Fruit fly (Drosophila melanogaster) whole organism, embryonic: Measurements from ENCODE around the gene Muc14A.

Source experiments
- Abd-B ChIP-seq: fragments of 200-800 bp; sonication (Bioruptor generic); optimal IDR thresholded peaks from 2 replicates; lab custom pipeline; 2018; ENCODE audit warnings: missing biosample characterization, mild to moderate bottlenecking, missing genetic modification characterization, moderate library complexity
- Asciz ChIP-seq: fragments of 200-800 bp; sonication (Bioruptor generic); optimal IDR thresholded peaks from 2 replicates; lab custom pipeline; 2017; ENCODE audit warnings: missing biosample characterization, mild to moderate bottlenecking, missing genetic modification characterization, missing genetic modification reagents
- BEAF-32 ChIP-seq: fragments of 200-800 bp; sonication (Bioruptor generic); optimal IDR thresholded peaks from 3 replicates; lab custom pipeline; 2017; ENCODE audit warnings: missing biosample characterization, missing genetic modification characterization, mild to moderate bottlenecking, moderate library complexity, missing genetic modification reagents
- Bgb ChIP-seq: fragments of 200-800 bp; sonication (Bioruptor generic); IDR thresholded peaks from 2 replicates; pipeline ENCODE4 v1.3.6; 2022; ENCODE audit warnings: missing biosample characterization, missing genetic modification characterization; ENCODE audit not compliant: partially characterized antibody
- CG1024 ChIP-seq: fragments of 200-800 bp; sonication (Bioruptor generic); IDR thresholded peaks from 2 replicates; pipeline ENCODE4 v1.3.6; 2022; ENCODE audit warnings: missing biosample characterization, missing genetic modification characterization
- CG11696 ChIP-seq: fragments of 200-800 bp; sonication (Bioruptor generic); IDR thresholded peaks from 2 replicates; pipeline ENCODE4 v1.3.6; 2022; ENCODE audit warnings: missing biosample characterization, missing genetic modification characterization
- CG14710 ChIP-seq: fragments of 200-800 bp; sonication (Bioruptor generic); optimal IDR thresholded peaks from 3 replicates; lab custom pipeline; 2019; ENCODE audit warnings: missing biosample characterization, mild to moderate bottlenecking, missing genetic modification characterization, moderate library complexity
- CG16815 ChIP-seq: fragments of 200-800 bp; sonication (Bioruptor generic); optimal IDR thresholded peaks from 3 replicates; lab custom pipeline; 2017; ENCODE audit warnings: missing biosample characterization, mild to moderate bottlenecking, missing genetic modification characterization
- CG17359 ChIP-seq: fragments of 200-800 bp; sonication (Bioruptor generic); optimal IDR thresholded peaks from 3 replicates; lab custom pipeline; 2018; ENCODE audit warnings: missing biosample characterization, mild to moderate bottlenecking, missing genetic modification characterization, moderate library complexity
- CG17612 ChIP-seq: fragments of 200-800 bp; sonication (Bioruptor generic); IDR thresholded peaks from 2 replicates; pipeline ENCODE4 v1.3.6; 2022; ENCODE audit warnings: missing biosample characterization, missing genetic modification characterization
- CG18011 ChIP-seq: fragments of 200-800 bp; sonication (Bioruptor generic); optimal IDR thresholded peaks from 2 replicates; lab custom pipeline; 2017; ENCODE audit warnings: missing biosample characterization, missing genetic modification characterization, mild to moderate bottlenecking, moderate library complexity, missing genotype
- CG2120 ChIP-seq: fragments of 200-800 bp; sonication (Bioruptor generic); optimal IDR thresholded peaks from 3 replicates; lab custom pipeline; 2016; ENCODE audit warnings: missing biosample characterization, missing genetic modification characterization
- CG2202 ChIP-seq: fragments of 200-800 bp; sonication (Bioruptor generic); optimal IDR thresholded peaks from 2 replicates; lab custom pipeline; 2018; ENCODE audit warnings: missing biosample characterization, mild to moderate bottlenecking, missing genetic modification characterization
- CG30020 ChIP-seq: fragments of 200-800 bp; optimal IDR thresholded peaks from 2 replicates; lab custom pipeline; 2019; ENCODE audit warnings: missing biosample characterization, mild to moderate bottlenecking, missing genetic modification characterization, moderate library complexity
- CG32772 ChIP-seq: fragments of 200-800 bp; sonication (Bioruptor generic); IDR thresholded peaks from 2 replicates; pipeline ENCODE4 v1.3.6; 2022; ENCODE audit warnings: missing biosample characterization, missing genetic modification characterization
- CG34224 ChIP-seq: fragments of 200-800 bp; sonication (Bioruptor generic); IDR thresholded peaks from 3 replicates; pipeline ENCODE4 v1.3.6; 2022; ENCODE audit warnings: missing biosample characterization, missing genetic modification characterization; ENCODE audit not compliant: partially characterized antibody
- CG34376 ChIP-seq: fragments of 200-800 bp; sonication (Bioruptor generic); optimal IDR thresholded peaks from 2 replicates; lab custom pipeline; 2018; ENCODE audit warnings: missing biosample characterization, mild to moderate bottlenecking, missing genetic modification characterization
- CG3838 ChIP-seq: fragments of 200-800 bp; sonication (Bioruptor generic); optimal IDR thresholded peaks from 3 replicates; lab custom pipeline; 2016; ENCODE audit warnings: missing biosample characterization, missing genetic modification characterization
- CG42726 ChIP-seq: fragments of 200-800 bp; sonication (Bioruptor generic); IDR thresholded peaks from 2 replicates; pipeline ENCODE4 v1.3.6; 2022; ENCODE audit warnings: missing biosample characterization, missing genetic modification characterization; ENCODE audit not compliant: partially characterized antibody
- CG43689 ChIP-seq: fragments of 200-800 bp; sonication (Bioruptor generic); IDR thresholded peaks from 2 replicates; pipeline ENCODE4 v1.3.6; 2022; ENCODE audit warnings: missing biosample characterization, missing genetic modification characterization
- CG4617 ChIP-seq: fragments of 200-800 bp; sonication (Bioruptor generic); optimal IDR thresholded peaks from 3 replicates; lab custom pipeline; 2016; ENCODE audit warnings: missing biosample characterization, missing genetic modification characterization, borderline replicate concordance
- CG4854 ChIP-seq: fragments of 200-800 bp; sonication (Bioruptor generic); optimal IDR thresholded peaks from 2 replicates; lab custom pipeline; 2016; ENCODE audit warnings: missing biosample characterization, missing genetic modification characterization, inconsistent platforms
- CG5245 ChIP-seq: fragments of 200-800 bp; sonication (Bioruptor generic); optimal IDR thresholded peaks from 3 replicates; lab custom pipeline; 2016; ENCODE audit warnings: missing biosample characterization, missing genetic modification characterization
- D19A ChIP-seq: fragments of 200-800 bp; optimal IDR thresholded peaks from 3 replicates; lab custom pipeline; 2019; ENCODE audit warnings: missing biosample characterization, mild to moderate bottlenecking, missing genetic modification characterization, moderate library complexity
- Deaf1 ChIP-seq: fragments of 200-800 bp; optimal IDR thresholded peaks from 3 replicates; lab custom pipeline; 2019; ENCODE audit warnings: missing biosample characterization, mild to moderate bottlenecking, missing genetic modification characterization, moderate library complexity
- HmgZ ChIP-seq: fragments of 200-800 bp; sonication (Bioruptor generic); optimal IDR thresholded peaks from 2 replicates; lab custom pipeline; 2018; ENCODE audit warnings: missing biosample characterization, mild to moderate bottlenecking, missing genetic modification characterization
- Hr78 ChIP-seq, 2 experiments: fragments of 200-800 bp in 1 of 2; fragments of >200 bp in 1 of 2; sonication (Bioruptor generic) in 1 of 2; optimal IDR thresholded peaks; 2 replicates each; lab custom pipeline; 2017 to 2019; ENCODE audit warnings: missing biosample characterization in 2 of 2, missing genetic modification characterization in 2 of 2, mild to moderate bottlenecking in 1 of 2, moderate library complexity in 1 of 2
- Mes4 ChIP-seq: fragments of 200-800 bp; sonication (Bioruptor generic); optimal IDR thresholded peaks from 2 replicates; lab custom pipeline; 2016; ENCODE audit warnings: missing biosample characterization, missing genetic modification characterization
- Myb ChIP-seq: fragments of 200-800 bp; sonication (Bioruptor generic); optimal IDR thresholded peaks from 2 replicates; lab custom pipeline; 2016; ENCODE audit warnings: missing biosample characterization, missing genetic modification characterization
- Ptx1 ChIP-seq: fragments of 200-800 bp; sonication (Bioruptor generic); IDR thresholded peaks from 2 replicates; pipeline ENCODE4 v1.3.6; 2022; ENCODE audit warnings: missing biosample characterization, missing genetic modification characterization
- Taf1 ChIP-seq: fragments of 200-800 bp; sonication (Bioruptor generic); IDR thresholded peaks from 2 replicates; pipeline ENCODE4 v1.3.6; 2022; ENCODE audit warnings: missing biosample characterization, missing genetic modification characterization
- abd-A ChIP-seq: fragments of 200-800 bp; sonication (Bioruptor generic); optimal IDR thresholded peaks from 3 replicates; lab custom pipeline; 2019; ENCODE audit warnings: missing biosample characterization, mild to moderate bottlenecking, missing genetic modification characterization, moderate library complexity
- ato ChIP-seq: fragments of 200-800 bp; sonication (Bioruptor generic); IDR thresholded peaks from 2 replicates; pipeline ENCODE4 v1.3.6; 2022; ENCODE audit warnings: missing biosample characterization, missing genetic modification characterization; ENCODE audit not compliant: partially characterized antibody
- bigmax ChIP-seq: fragments of 200-800 bp; sonication (Bioruptor generic); optimal IDR thresholded peaks from 2 replicates; lab custom pipeline; 2018; ENCODE audit warnings: missing biosample characterization, mild to moderate bottlenecking, missing genetic modification characterization
- bsh ChIP-seq, 2 experiments: fragments of 200-800 bp; sonication (Bioruptor generic); optimal IDR thresholded peaks; 2 replicates each; lab custom pipeline; 2017 to 2018; ENCODE audit warnings: mild to moderate bottlenecking in 2 of 2, missing biosample characterization in 2 of 2, missing genetic modification characterization in 2 of 2, moderate library complexity in 1 of 2
- cg ChIP-seq: fragments of 200-800 bp; sonication (Bioruptor generic); optimal IDR thresholded peaks from 3 replicates; lab custom pipeline; 2019; ENCODE audit warnings: missing biosample characterization, mild to moderate bottlenecking, missing genetic modification characterization, moderate library complexity
- cwo ChIP-seq: fragments of 200-800 bp; sonication (Bioruptor generic); optimal IDR thresholded peaks from 3 replicates; lab custom pipeline; 2017; ENCODE audit warnings: missing biosample characterization, missing genetic modification characterization, mild to moderate bottlenecking, moderate library complexity, missing genetic modification reagents
- dpn ChIP-seq, 2 experiments: fragments of 200-800 bp; sonication (Bioruptor generic); optimal IDR thresholded peaks; 3 replicates each; lab custom pipeline; 2016; ENCODE audit warnings: missing biosample characterization in 2 of 2, missing genetic modification characterization in 2 of 2
- ewg ChIP-seq: fragments of 200-800 bp; sonication (Bioruptor generic); optimal IDR thresholded peaks from 3 replicates; lab custom pipeline; 2017; ENCODE audit warnings: mild to moderate bottlenecking, missing biosample characterization, missing genetic modification reagents, missing genetic modification characterization
- hbn ChIP-seq: fragments of 200-800 bp; sonication (Bioruptor generic); IDR thresholded peaks from 2 replicates; pipeline ENCODE4 v1.3.6; 2022; ENCODE audit warnings: missing biosample characterization, missing genetic modification characterization; ENCODE audit not compliant: partially characterized antibody
- inv ChIP-seq: fragments of 200-800 bp; sonication (Bioruptor generic); IDR thresholded peaks from 2 replicates; pipeline ENCODE4 v1.3.6; 2022; ENCODE audit warnings: missing biosample characterization, missing genetic modification characterization; ENCODE audit not compliant: partially characterized antibody
- org-1 ChIP-seq: fragments of 200-800 bp; sonication (Bioruptor generic); optimal IDR thresholded peaks from 2 replicates; lab custom pipeline; 2017; ENCODE audit warnings: missing biosample characterization, missing genetic modification characterization
- pita ChIP-seq: fragments of 200-800 bp; sonication (Bioruptor generic); optimal IDR thresholded peaks from 2 replicates; lab custom pipeline; 2017; ENCODE audit warnings: missing biosample characterization, mild to moderate bottlenecking, missing genetic modification characterization
- pros ChIP-seq: fragments of 200-800 bp; sonication (Bioruptor generic); optimal IDR thresholded peaks from 3 replicates; lab custom pipeline; 2019; ENCODE audit warnings: missing biosample characterization, mild to moderate bottlenecking, missing genetic modification characterization, moderate library complexity
- row ChIP-seq: fragments of 200-800 bp; sonication (Bioruptor generic); IDR thresholded peaks from 3 replicates; pipeline ENCODE4 v1.3.6; 2022; ENCODE audit warnings: missing biosample characterization, missing genetic modification characterization
- slp2 ChIP-seq: fragments of 200-800 bp; sonication (Bioruptor generic); optimal IDR thresholded peaks from 2 replicates; lab custom pipeline; 2016; ENCODE audit warnings: missing biosample characterization, missing genetic modification characterization
- unc-4 ChIP-seq: fragments of 200-800 bp; sonication (Bioruptor generic); IDR thresholded peaks from 2 replicates; pipeline ENCODE4 v1.3.6; 2022; ENCODE audit warnings: missing biosample characterization, missing genetic modification characterization; ENCODE audit not compliant: partially characterized antibody

Muc14A gene

dm6 chrX:16092614-16093280 lies 83.8 kb downstream of the Muc14A start (continued):
- no peak for TF ChIP-seq cwo
- no peak for TF ChIP-seq Abd-B (GFP tag; lab: Kevin White, UChicago)
- peak; percentile 2 for TF ChIP-seq CG2120
- TF ChIP-seq CG18011 (GFP tag; lab: Kevin White, UChicago) = no peak
- TF ChIP-seq Bgb (GFP tag; lab: Robert Waterston, UW) = 0 out of 2 replicates have a peak, but pooled peaks have one; percentile 26
- no peak for TF ChIP-seq CG17612
- TF ChIP-seq row (GFP tag; lab: Robert Waterston, UW) = peak; percentile 35; the same call in 1 of the 3 replicates
- peak; percentile 70 for TF ChIP-seq abd-A (tag; lab: Kevin White, UChicago)
- TF ChIP-seq CG2202 (tag; lab: Kevin White, UChicago) = no peak
- TF ChIP-seq CG43689 (GFP tag; lab: Robert Waterston, UW) = no peak
- TF ChIP-seq ewg (GFP tag; lab: Kevin White, UChicago) = peak; percentile 77
- peak; percentile 13 to 14 for TF ChIP-seq bsh (GFP tag; optimal IDR thresholded peaks at IDR 0.05; lab: Kevin White, UChicago)
- peak; percentile 72 for TF ChIP-seq D19A (tag; lab: Kevin White, UChicago)
- TF ChIP-seq Hr78 (GFP tag; optimal IDR thresholded peaks at IDR 0.05; lab: Kevin White, UChicago) = peak in 1 of 2 experiments; percentile 99
- TF ChIP-seq CG5245 (GFP tag; lab: Kevin White, UChicago) = no peak
- TF ChIP-seq CG3838 = no peak
- TF ChIP-seq BEAF-32 = no peak
- no peak for TF ChIP-seq CG1024 (GFP tag; lab: Robert Waterston, UW)
- peak; percentile 90 for TF ChIP-seq Deaf1 (tag; lab: Kevin White, UChicago)
- TF ChIP-seq CG16815 (GFP tag; lab: Kevin White, UChicago) = no peak
- TF ChIP-seq cg (GFP tag; lab: Kevin White, UChicago) = peak; percentile 43
- no peak for TF ChIP-seq Taf1

dm6 chrX:16096488-16096887 lies 87.6 kb downstream of the Muc14A start:
- TF ChIP-seq CG32772 (GFP tag; lab: Robert Waterston, UW) (peak; percentile 44; the same call in 1 of the 2 replicates), CG34224 (GFP tag; lab: Robert Waterston, UW) (peak; percentile 58), CG14710 (tag; lab: Kevin White, UChicago) (peak; percentile 52), Ptx1 (GFP tag; lab: Robert Waterston, UW) (0 out of 2 replicates have a peak, but pooled peaks have one; percentile 17), Mes4 (GFP tag; lab: Kevin White, UChicago) (no peak), bigmax (GFP tag; lab: Kevin White, UChicago) (peak; percentile 33), ato (GFP tag; lab: Robert Waterston, UW) (peak; percentile 69), slp2 (no peak), Asciz (peak; percentile 2), inv (GFP tag; lab: Robert Waterston, UW) (peak; percentile 70), CG42726 (GFP tag; lab: Robert Waterston, UW) (peak; percentile 87), CG17359 (tag; lab: Kevin White, UChicago) (peak; percentile 40), org-1 (GFP tag; lab: Kevin White, UChicago) (no peak), CG30020 (tag; lab: Kevin White, UChicago) (peak; percentile 21), unc-4 (GFP tag; lab: Robert Waterston, UW) (peak; percentile 77), Myb (peak; percentile 68), hbn (peak; percentile 70), CG4854 (GFP tag; lab: Kevin White, UChicago) (no peak), CG2120 (peak; percentile 50), Bgb (GFP tag; lab: Robert Waterston, UW) (peak; percentile 86), pita (GFP tag; lab: Kevin White, UChicago) (peak; percentile 89), dpn (GFP tag; optimal IDR thresholded peaks at IDR 0.05; lab: Kevin White, UChicago) (peak; percentile 2 to 5), CG11696 (GFP tag; lab: Robert Waterston, UW) (no peak), pros (no peak), CG4617 (peak; percentile 52), CG34376 (GFP tag; lab: Kevin White, UChicago) (peak; percentile 25), HmgZ (tag; lab: Kevin White, UChicago) (peak; percentile 61)
